Worm (Caenorhabditis elegans): Measurements from ENCODE around the gene H32C10.1.
A peak's percentile ranks its signal among the peaks of the same experiment; 100 is the strongest.

- peak; percentile 80 for TF ChIP-seq ces-1 (GFP tag; optimal IDR thresholded peaks at IDR 0.05)
- no peak for TF ChIP-seq mls-2 (tag; optimal IDR thresholded peaks at IDR 0.05)
These were observed 36.4 kb downstream of the H32C10.1 start for ce11 chrIV:5970526-5970925.
